Worm (Caenorhabditis elegans): Measurements from ENCODE around the gene pqn-41.

- no peak for TF ChIP-seq ama-1 (optimal IDR thresholded peaks at IDR 0.05)
- no peak for TF ChIP-seq tra-4 (tag; optimal IDR thresholded peaks at IDR 0.05)
- TF ChIP-seq flt-1 (GFP tag; IDR thresholded peaks at IDR 0.05): no peak
- TF ChIP-seq ceh-36 (tag; optimal IDR thresholded peaks at IDR 0.05): no peak
- no peak for TF ChIP-seq ceh-13 (GFP tag; optimal IDR thresholded peaks at IDR 0.05)
- TF ChIP-seq aly-1 (tag; optimal IDR thresholded peaks at IDR 0.05): no peak
- TF ChIP-seq hmg-4 (GFP tag; optimal IDR thresholded peaks at IDR 0.05): no peak
- TF ChIP-seq hmbx-1 (tag; optimal IDR thresholded peaks at IDR 0.05): no peak
- no peak for TF ChIP-seq F13C5.2 (tag; optimal IDR thresholded peaks at IDR 0.05)
- TF ChIP-seq B0310.2 (tag; optimal IDR thresholded peaks at IDR 0.05): no peak
- no peak for TF ChIP-seq scrt-1 (GFP tag; IDR thresholded peaks at IDR 0.05)
- peak; percentile 3; the same call in 1 of the 2 replicates for TF ChIP-seq tbx-37 (GFP tag; conservative IDR thresholded peaks at IDR 0.05)
These were observed 20.7 kb downstream of the pqn-41 start for ce11 chrIII:1926456-1926855.
